Worm (Caenorhabditis elegans) whole organism, L2 larva: Measurements from ENCODE around the gene cyp-31A5.

ENCODE experiments used
- C34F6.9 ChIP-seq: fragments of 150-350 bp; optimal IDR thresholded peaks from 2 replicates; lab custom pipeline; 2014; ENCODE audit warnings: missing biosample characterization, missing genetic modification characterization
- aly-2 ChIP-seq: fragments of 150-350 bp; optimal IDR thresholded peaks from 2 replicates; lab custom pipeline; 2014; ENCODE audit warnings: missing biosample characterization, missing genetic modification characterization
- blmp-1 ChIP-seq: sonication (generic microtip); optimal IDR thresholded peaks from 2 replicates; lab custom pipeline; 2017; ENCODE audit warnings: missing genetic modification characterization, mild to moderate bottlenecking, missing compliant biosample characterization, antibody characterized with exemption, moderate library complexity; ENCODE audit not compliant: insufficient read depth
- mdl-1 ChIP-seq, 2 experiments: fragments of 150-350 bp in 1 of 2; sonication (generic microtip) in 1 of 2; optimal IDR thresholded peaks; 2 replicates each; lab custom pipeline; 2017; ENCODE audit warnings: missing biosample characterization in 2 of 2, missing genetic modification characterization in 2 of 2
- nhr-12 ChIP-seq: fragments of 150-350 bp; optimal IDR thresholded peaks from 2 replicates; lab custom pipeline; 2014; ENCODE audit warnings: missing biosample characterization, missing genetic modification characterization
- nhr-129 ChIP-seq: fragments of 150-350 bp; optimal IDR thresholded peaks from 2 replicates; lab custom pipeline; 2014; ENCODE audit warnings: missing biosample characterization, missing genetic modification characterization
- nhr-23 ChIP-seq: fragments of 150-350 bp; optimal IDR thresholded peaks from 2 replicates; lab custom pipeline; 2014; ENCODE audit warnings: missing biosample characterization, missing genetic modification reagents, missing genetic modification characterization
- nhr-77 ChIP-seq: fragments of 150-350 bp; optimal IDR thresholded peaks from 2 replicates; lab custom pipeline; 2014; ENCODE audit warnings: missing biosample characterization, missing genetic modification characterization
- peb-1 ChIP-seq: fragments of 150-350 bp; optimal IDR thresholded peaks from 2 replicates; lab custom pipeline; 2014; ENCODE audit warnings: missing biosample characterization, missing genetic modification characterization
- sma-3 ChIP-seq: sonication (generic microtip); optimal IDR thresholded peaks from 2 replicates; lab custom pipeline; 2016; ENCODE audit warnings: missing genetic modification reagents, missing genetic modification characterization, missing compliant biosample characterization

The cyp-31A5 gene

DNA sequence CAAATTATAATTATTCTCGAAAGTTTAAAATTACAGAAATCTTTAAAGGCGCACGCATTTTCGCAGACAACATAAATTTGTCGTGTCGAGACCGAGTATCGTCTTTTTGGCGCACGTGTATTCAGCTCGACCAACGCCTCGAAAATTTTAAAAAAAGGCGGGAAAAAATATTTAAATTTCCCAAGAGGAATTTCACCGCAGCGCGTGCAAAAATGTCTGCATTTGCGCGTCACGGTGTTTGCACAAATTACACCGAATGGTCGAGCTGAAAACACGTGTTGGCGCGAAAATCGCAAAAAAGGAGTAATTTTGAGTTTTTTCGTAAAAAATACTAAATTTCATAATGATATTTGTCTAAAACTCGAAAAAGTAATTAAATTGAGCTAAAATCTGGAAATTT, 49.7 kb downstream of the cyp-31A5 start:
- TF ChIP-seq peb-1 (tag; lab: Kevin White, UChicago) (no peak), mdl-1 (tag; optimal IDR thresholded peaks at IDR 0.05; lab: Kevin White, UChicago) (no peak), C34F6.9 (tag; lab: Kevin White, UChicago) (no peak), nhr-77 (tag; lab: Kevin White, UChicago) (no peak), blmp-1 (tag; lab: Kevin White, UChicago) (no peak), nhr-12 (tag; lab: Kevin White, UChicago) (no peak), nhr-23 (tag; lab: Kevin White, UChicago) (no peak), sma-3 (GFP tag; lab: Kevin White, UChicago) (no peak), nhr-129 (tag; lab: Kevin White, UChicago) (no peak), aly-2 (tag; lab: Kevin White, UChicago) (no peak)
